Worm (Caenorhabditis elegans) whole organism, L2 larva: ENCODE measurements around the gene srbc-45.

Experiments
- C34F6.9 ChIP-seq: fragments of 150-350 bp; optimal IDR thresholded peaks from 2 replicates; lab custom pipeline; 2014; ENCODE audit warnings: missing biosample characterization, missing genetic modification characterization
- F13H6.1 ChIP-seq: sonication (generic microtip); optimal IDR thresholded peaks from 2 replicates; lab custom pipeline; 2016; ENCODE audit warnings: missing genetic modification characterization, missing compliant biosample characterization
- Y55F3AM.14 ChIP-seq: fragments of 200-800 bp; sonication (Bioruptor generic); optimal IDR thresholded peaks from 2 replicates; lab custom pipeline; 2018; ENCODE audit warnings: mild to moderate bottlenecking, missing genetic modification characterization, missing compliant biosample characterization
- ZK546.5 ChIP-seq: sonication (generic microtip); optimal IDR thresholded peaks from 2 replicates; lab custom pipeline; 2017; ENCODE audit warnings: missing biosample characterization, missing genetic modification characterization
- blmp-1 ChIP-seq: sonication (generic microtip); optimal IDR thresholded peaks from 2 replicates; lab custom pipeline; 2017; ENCODE audit warnings: missing genetic modification characterization, mild to moderate bottlenecking, missing compliant biosample characterization, antibody characterized with exemption, moderate library complexity; ENCODE audit not compliant: insufficient read depth
- ceh-82 ChIP-seq: fragments of 150-350 bp; optimal IDR thresholded peaks from 2 replicates; lab custom pipeline; 2014; ENCODE audit warnings: missing biosample characterization, missing genetic modification characterization
- crh-2 ChIP-seq: sonication (generic microtip); optimal IDR thresholded peaks from 2 replicates; lab custom pipeline; 2017; ENCODE audit warnings: missing biosample characterization, missing genetic modification characterization
- dmd-4 ChIP-seq: sonication (generic microtip); optimal IDR thresholded peaks from 2 replicates; lab custom pipeline; 2017; ENCODE audit warnings: missing biosample characterization, missing genetic modification characterization
- egl-27 ChIP-seq: sonication (generic microtip); optimal IDR thresholded peaks from 3 replicates; lab custom pipeline; 2017; ENCODE audit warnings: missing biosample characterization, missing genetic modification reagents, missing genetic modification characterization
- elt-1 ChIP-seq: fragments of 150-350 bp; optimal IDR thresholded peaks from 2 replicates; lab custom pipeline; 2014; ENCODE audit warnings: missing biosample characterization, missing genetic modification characterization
- elt-3 ChIP-seq: sonication (generic microtip); optimal IDR thresholded peaks from 2 replicates; lab custom pipeline; 2017; ENCODE audit warnings: missing biosample characterization, missing genetic modification characterization
- fos-1 ChIP-seq: fragments of 150-350 bp; optimal IDR thresholded peaks from 2 replicates; lab custom pipeline; 2014; ENCODE audit warnings: missing biosample characterization, missing genetic modification characterization
- gmeb-1 ChIP-seq: fragments of 150-350 bp; optimal IDR thresholded peaks from 2 replicates; lab custom pipeline; 2014; ENCODE audit warnings: missing biosample characterization, missing genetic modification characterization
- lin-11 ChIP-seq: fragments of 150-350 bp; sonication (generic microtip); optimal IDR thresholded peaks from 2 replicates; lab custom pipeline; 2014; ENCODE audit warnings: missing biosample characterization, missing genetic modification characterization, inconsistent platforms, mixed read lengths
- lin-39 ChIP-seq: fragments of 150-350 bp; optimal IDR thresholded peaks from 2 replicates; lab custom pipeline; 2014; ENCODE audit warnings: missing biosample characterization, missing genetic modification reagents, missing genetic modification characterization
- lsy-2 ChIP-seq, 2 experiments: fragments of 150-350 bp in 1 of 2; sonication (generic microtip) in 1 of 2; optimal IDR thresholded peaks; 2 replicates each; lab custom pipeline; 2014 to 2017; ENCODE audit warnings: missing biosample characterization in 2 of 2, missing genetic modification characterization in 2 of 2
- mab-5 ChIP-seq: fragments of 150-350 bp; optimal IDR thresholded peaks from 2 replicates; lab custom pipeline; 2014; ENCODE audit warnings: missing biosample characterization, missing genetic modification characterization
- mbf-1 ChIP-seq: sonication (generic microtip); optimal IDR thresholded peaks from 2 replicates; lab custom pipeline; 2017; ENCODE audit warnings: missing biosample characterization, missing genetic modification characterization
- mdl-1 ChIP-seq, 2 experiments: fragments of 150-350 bp in 1 of 2; sonication (generic microtip) in 1 of 2; optimal IDR thresholded peaks; 2 replicates each; lab custom pipeline; 2017; ENCODE audit warnings: missing biosample characterization in 2 of 2, missing genetic modification characterization in 2 of 2
- nhr-10 ChIP-seq: sonication (generic microtip); optimal IDR thresholded peaks from 2 replicates; lab custom pipeline; 2017; ENCODE audit warnings: missing biosample characterization, missing genetic modification characterization
- nhr-11 ChIP-seq: fragments of 150-350 bp; optimal IDR thresholded peaks from 2 replicates; lab custom pipeline; 2014; ENCODE audit warnings: missing biosample characterization, missing genetic modification characterization
- nhr-21 ChIP-seq: fragments of 150-350 bp; optimal IDR thresholded peaks from 2 replicates; lab custom pipeline; 2014; ENCODE audit warnings: missing biosample characterization, missing genetic modification characterization
- nhr-23 ChIP-seq: fragments of 150-350 bp; optimal IDR thresholded peaks from 2 replicates; lab custom pipeline; 2014; ENCODE audit warnings: missing biosample characterization, missing genetic modification reagents, missing genetic modification characterization
- nhr-237 ChIP-seq: fragments of 150-350 bp; optimal IDR thresholded peaks from 2 replicates; lab custom pipeline; 2014; ENCODE audit warnings: missing biosample characterization, missing genetic modification characterization
- nhr-25 ChIP-seq: fragments of 150-350 bp; sonication (generic microtip); optimal IDR thresholded peaks from 3 replicates; lab custom pipeline; 2014; ENCODE audit warnings: missing biosample characterization, missing genetic modification characterization
- nhr-6 ChIP-seq: fragments of 150-350 bp; optimal IDR thresholded peaks from 2 replicates; lab custom pipeline; 2014; ENCODE audit warnings: missing biosample characterization, missing genetic modification characterization
- nhr-77 ChIP-seq: fragments of 150-350 bp; optimal IDR thresholded peaks from 2 replicates; lab custom pipeline; 2014; ENCODE audit warnings: missing biosample characterization, missing genetic modification characterization
- peb-1 ChIP-seq: fragments of 150-350 bp; optimal IDR thresholded peaks from 2 replicates; lab custom pipeline; 2014; ENCODE audit warnings: missing biosample characterization, missing genetic modification characterization
- sem-4 ChIP-seq: fragments of 150-350 bp; optimal IDR thresholded peaks from 2 replicates; lab custom pipeline; 2014; ENCODE audit warnings: missing biosample characterization, missing genetic modification reagents, missing genetic modification characterization
- skn-1 ChIP-seq: sonication (generic microtip); optimal IDR thresholded peaks from 2 replicates; lab custom pipeline; 2017; ENCODE audit warnings: missing biosample characterization, missing genetic modification characterization
- sma-9 ChIP-seq, 2 experiments: fragments of 150-350 bp in 1 of 2; sonication (generic microtip) in 1 of 2; optimal IDR thresholded peaks; 2 replicates each; lab custom pipeline; 2014 to 2016; ENCODE audit warnings: missing genetic modification characterization in 2 of 2, mild to moderate bottlenecking in 1 of 2, missing biosample characterization in 1 of 2, missing compliant biosample characterization in 1 of 2, missing genetic modification reagents in 1 of 2, moderate library complexity in 1 of 2
- unc-55 ChIP-seq: fragments of 150-350 bp; sonication (generic microtip); optimal IDR thresholded peaks from 3 replicates; lab custom pipeline; 2014; ENCODE audit warnings: missing biosample characterization, missing genetic modification reagents, missing genetic modification characterization
- unc-62 ChIP-seq: fragments of 150-350 bp; optimal IDR thresholded peaks from 2 replicates; lab custom pipeline; 2014; ENCODE audit warnings: missing biosample characterization, missing genetic modification reagents, missing genetic modification characterization
- zag-1 ChIP-seq: fragments of 150-350 bp; optimal IDR thresholded peaks from 2 replicates; lab custom pipeline; 2014; ENCODE audit warnings: missing biosample characterization, missing genetic modification characterization
- ztf-1 ChIP-seq: fragments of 200-800 bp; sonication (Bioruptor generic); conservative IDR thresholded peaks from 2 replicates; pipeline ENCODE4 v1.3.6; 2022; ENCODE audit warnings: missing genetic modification characterization, missing compliant biosample characterization
- ztf-11 ChIP-seq: sonication (generic microtip); optimal IDR thresholded peaks from 2 replicates; lab custom pipeline; 2017; ENCODE audit warnings: missing biosample characterization, missing genetic modification characterization
- ztf-4 ChIP-seq: fragments of 150-350 bp; optimal IDR thresholded peaks from 2 replicates; lab custom pipeline; 2014; ENCODE audit warnings: missing biosample characterization, missing genetic modification characterization

The srbc-45 gene

DNA sequence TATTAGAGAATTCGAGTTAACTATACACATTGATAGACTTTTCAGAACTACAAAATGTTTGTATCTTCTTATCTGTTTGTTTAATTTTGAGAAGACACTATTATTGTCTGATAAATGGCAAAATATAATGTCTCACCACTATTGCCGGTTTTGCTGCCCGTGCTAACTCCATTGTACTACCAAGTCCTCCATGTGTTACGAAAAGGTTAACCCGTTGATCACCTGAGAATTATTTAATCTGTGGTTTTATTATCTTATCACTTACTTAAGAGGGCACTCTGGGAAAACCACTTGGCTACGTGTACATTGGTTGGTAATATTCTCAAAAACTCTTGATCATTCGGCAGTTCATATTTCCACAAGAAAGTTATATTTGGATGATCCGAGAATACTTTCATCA, 7.4 kb upstream of the srbc-45 start:
- TF ChIP-seq peb-1 (tag; lab: Kevin White, UChicago) (no peak), unc-55 (no peak), ceh-82 (no peak), fos-1 (tag; lab: Kevin White, UChicago) (no peak), nhr-10 (tag; lab: Kevin White, UChicago) (no peak), egl-27 (tag; lab: Kevin White, UChicago) (no peak), lin-39 (no peak), nhr-11 (tag; lab: Kevin White, UChicago) (no peak), elt-3 (tag; lab: Kevin White, UChicago) (no peak), sma-9 (GFP tag; optimal IDR thresholded peaks at IDR 0.05; lab: Kevin White, UChicago) (no peak), sma-9 (tag; optimal IDR thresholded peaks at IDR 0.05; lab: Kevin White, UChicago) (no peak), skn-1 (tag; lab: Kevin White, UChicago) (no peak), C34F6.9 (tag; lab: Kevin White, UChicago) (no peak), F13H6.1 (tag; lab: Kevin White, UChicago) (no peak), nhr-77 (no peak), ztf-1 (GFP tag; lab: Robert Waterston, UW) (no peak), ztf-11 (tag; lab: Kevin White, UChicago) (no peak), elt-1 (no peak), blmp-1 (no peak), gmeb-1 (no peak)

DNA sequence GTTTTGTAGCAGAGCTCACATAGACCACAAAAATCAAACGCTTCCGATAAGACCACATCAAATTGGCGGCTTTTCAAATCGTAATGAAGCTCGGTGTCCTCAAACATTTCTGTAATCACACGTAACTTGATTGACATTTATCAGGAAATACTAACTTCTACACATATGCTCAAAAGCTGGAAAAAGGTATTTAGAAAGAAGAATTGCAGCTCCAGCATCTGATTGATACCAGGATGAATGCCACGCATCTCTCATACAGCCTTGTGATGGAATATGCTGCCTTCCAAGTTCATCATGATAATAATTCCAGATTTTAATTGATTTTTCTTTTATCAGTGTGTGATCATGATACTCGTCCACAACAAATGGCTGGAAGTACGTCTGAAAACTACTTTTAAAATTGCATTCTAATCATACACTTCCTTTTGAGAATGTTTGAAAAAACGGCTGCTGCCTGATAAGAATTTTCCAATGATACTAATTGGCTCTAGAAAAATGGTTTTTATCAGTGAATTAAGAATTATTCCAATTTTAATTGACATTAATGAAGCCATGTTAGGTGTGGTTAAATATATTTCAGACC, 6.4 kb upstream of the srbc-45 start:
- TF ChIP-seq nhr-237 (tag; lab: Kevin White, UChicago) = no peak
- TF ChIP-seq peb-1 (tag; lab: Kevin White, UChicago) = no peak
- TF ChIP-seq mbf-1 = no peak
- no peak for TF ChIP-seq unc-62 (GFP tag; lab: Kevin White, UChicago)
- no peak for TF ChIP-seq sma-9 (GFP tag; optimal IDR thresholded peaks at IDR 0.05; lab: Kevin White, UChicago)
- no peak for TF ChIP-seq sma-9 (tag; optimal IDR thresholded peaks at IDR 0.05; lab: Kevin White, UChicago)
- no peak for TF ChIP-seq nhr-25 (tag; lab: Kevin White, UChicago)
- no peak for TF ChIP-seq Y55F3AM.14 (GFP tag; lab: Kevin White, UChicago)
- no peak for TF ChIP-seq lin-11
- no peak for TF ChIP-seq nhr-6 (tag; lab: Kevin White, UChicago)
- TF ChIP-seq nhr-11 (tag; lab: Kevin White, UChicago) = no peak
- no peak for TF ChIP-seq crh-2
- TF ChIP-seq F13H6.1 (tag; lab: Kevin White, UChicago) = no peak
- no peak for TF ChIP-seq mdl-1 (tag; optimal IDR thresholded peaks at IDR 0.05; lab: Kevin White, UChicago)
- no peak for TF ChIP-seq lsy-2 (tag; optimal IDR thresholded peaks at IDR 0.05; lab: Kevin White, UChicago)
- no peak for TF ChIP-seq elt-3 (tag; lab: Kevin White, UChicago)
- TF ChIP-seq nhr-21 (tag; lab: Kevin White, UChicago) = no peak
- no peak for TF ChIP-seq elt-1

DNA sequence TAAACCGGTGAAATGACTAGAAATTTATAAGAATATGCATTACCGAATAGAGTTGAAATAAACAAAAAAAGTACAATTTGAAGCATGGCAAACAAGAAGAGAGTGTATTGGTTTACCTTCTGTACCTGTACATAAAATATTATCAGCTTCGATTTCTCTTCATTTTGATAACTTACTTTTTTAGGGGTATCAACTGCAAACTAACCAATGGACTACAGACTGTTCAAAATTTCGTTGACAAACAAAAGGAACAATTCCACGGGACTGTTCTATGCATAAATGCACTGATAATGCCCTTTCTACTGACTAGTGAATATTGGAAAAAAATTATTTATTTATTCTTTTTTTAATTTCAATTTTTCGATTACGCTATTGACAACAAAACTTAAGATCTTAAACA, 5.4 kb upstream of the srbc-45 start, which contains the start of gene ugt-6:
ugt-6 (minus strand) TSS at position 233 of the 400 bp plus-strand sequence.
- TF ChIP-seq ZK546.5 (tag; lab: Kevin White, UChicago) (no peak), nhr-23 (tag; lab: Kevin White, UChicago) (no peak), unc-62 (GFP tag; lab: Kevin White, UChicago) (no peak)

DNA sequence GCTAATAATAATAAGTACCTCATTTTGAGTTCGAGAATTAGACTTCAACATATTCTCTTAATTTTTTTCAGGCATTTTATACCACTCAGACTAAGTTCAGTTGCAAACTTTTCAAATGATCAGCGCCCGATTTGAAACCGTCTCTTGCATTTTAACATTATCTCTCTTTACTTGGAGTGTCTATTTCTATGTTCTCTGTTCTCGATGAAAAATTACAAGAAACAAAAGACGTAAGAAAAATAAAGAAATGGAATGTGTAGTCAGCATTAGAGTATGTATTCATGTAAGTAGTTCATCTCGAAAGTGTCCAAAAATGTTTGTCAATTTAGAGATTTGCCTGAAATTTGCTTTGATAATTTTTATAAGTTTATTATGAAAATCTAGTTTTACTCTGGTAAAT, 3.2 kb upstream of the srbc-45 start, which contains the start of gene ugt-3:
ugt-3 (minus strand) TSS at position 101 of the 400 bp plus-strand sequence.
- TF ChIP-seq ztf-4 (tag; lab: Kevin White, UChicago) = no peak
- TF ChIP-seq dmd-4 (tag; lab: Kevin White, UChicago) = no peak
- TF ChIP-seq unc-55 = no peak
- no peak for TF ChIP-seq zag-1 (tag; lab: Kevin White, UChicago)
- no peak for TF ChIP-seq ZK546.5 (tag; lab: Kevin White, UChicago)

DNA sequence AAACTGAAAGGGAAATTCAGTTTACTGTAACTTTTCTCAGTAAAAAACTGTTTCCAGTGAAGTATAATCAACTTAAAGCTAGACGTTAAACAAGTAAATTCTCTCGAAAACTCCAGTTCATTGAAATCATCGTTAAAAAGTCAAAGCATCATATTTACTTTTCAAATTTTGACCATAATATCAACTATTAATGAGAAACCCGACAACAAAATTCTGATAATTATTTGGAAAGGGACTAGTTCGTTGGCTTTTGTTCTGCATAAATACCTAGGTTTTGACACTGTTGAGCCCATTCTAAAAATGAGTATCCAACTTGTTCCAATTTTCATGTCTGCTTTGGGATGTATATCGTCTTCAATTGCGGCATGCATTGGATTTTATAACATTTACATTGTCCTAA, 2.8 kb downstream of the srbc-45 start, which contains the start of gene ZC443.7:
ZC443.7 (plus strand) TSS at position 301 of the 400 bp plus-strand sequence.
- TF ChIP-seq sem-4 = no peak
- no peak for TF ChIP-seq mab-5 (tag; lab: Kevin White, UChicago)
- TF ChIP-seq elt-3 (tag; lab: Kevin White, UChicago) = no peak
- no peak for TF ChIP-seq nhr-6 (tag; lab: Kevin White, UChicago)
- no peak for TF ChIP-seq lin-39
- no peak for TF ChIP-seq sma-9 (GFP tag; optimal IDR thresholded peaks at IDR 0.05; lab: Kevin White, UChicago)
- no peak for TF ChIP-seq sma-9 (tag; optimal IDR thresholded peaks at IDR 0.05; lab: Kevin White, UChicago)
